Worm (Caenorhabditis elegans) whole organism, midembryonic: ENCODE results near the gene C17H12.37.

ENCODE experiments used
- T22C8.4 ChIP-seq: fragments of 200-800 bp; sonication (Bioruptor generic); IDR thresholded peaks from 2 replicates; pipeline ENCODE4 v1.3.6; 2022; ENCODE audit warnings: missing genetic modification characterization, missing compliant biosample characterization
- cog-1 ChIP-seq: sonication (generic microtip); optimal IDR thresholded peaks from 2 replicates; lab custom pipeline; 2016; ENCODE audit warnings: missing genetic modification characterization, missing compliant biosample characterization
- flt-1 ChIP-seq: fragments of 200-800 bp; sonication (Bioruptor generic); IDR thresholded peaks from 2 replicates; pipeline ENCODE4 v1.3.6; 2022; ENCODE audit warnings: missing genetic modification characterization, missing compliant biosample characterization
- klf-2 ChIP-seq: fragments of 200-800 bp; sonication (Bioruptor generic); conservative IDR thresholded peaks from 2 replicates; pipeline ENCODE4 v1.3.6; 2022; ENCODE audit warnings: missing genetic modification reagents, missing genetic modification characterization, missing compliant biosample characterization
- med-1 ChIP-seq: sonication (generic microtip); optimal IDR thresholded peaks from 2 replicates; lab custom pipeline; 2017; ENCODE audit warnings: missing genetic modification characterization, mild to moderate bottlenecking, missing compliant biosample characterization, antibody characterized with exemption, missing genetic modification reagents; ENCODE audit not compliant: insufficient read depth
- ref-1 ChIP-seq: fragments of 200-800 bp; sonication (Bioruptor generic); conservative IDR thresholded peaks from 2 replicates; pipeline ENCODE4 v1.3.6; 2022; ENCODE audit warnings: missing genetic modification reagents, missing genetic modification characterization, missing compliant biosample characterization
- tab-1 ChIP-seq: fragments of 200-800 bp; sonication (Bioruptor generic); IDR thresholded peaks from 2 replicates; pipeline ENCODE4 v1.3.6; 2022; ENCODE audit warnings: missing genetic modification characterization, missing compliant biosample characterization
- ztf-23 ChIP-seq: fragments of 200-800 bp; sonication (Bioruptor generic); IDR thresholded peaks from 2 replicates; pipeline ENCODE4 v1.3.6; 2022; ENCODE audit warnings: missing genetic modification reagents, missing genetic modification characterization, missing compliant biosample characterization
- ztf-29 ChIP-seq: fragments of 200-800 bp; sonication (Bioruptor generic); IDR thresholded peaks from 2 replicates; pipeline ENCODE4 v1.3.6; 2022; ENCODE audit warnings: missing genetic modification reagents, missing genetic modification characterization, missing compliant biosample characterization

C17H12.37 gene

DNA sequence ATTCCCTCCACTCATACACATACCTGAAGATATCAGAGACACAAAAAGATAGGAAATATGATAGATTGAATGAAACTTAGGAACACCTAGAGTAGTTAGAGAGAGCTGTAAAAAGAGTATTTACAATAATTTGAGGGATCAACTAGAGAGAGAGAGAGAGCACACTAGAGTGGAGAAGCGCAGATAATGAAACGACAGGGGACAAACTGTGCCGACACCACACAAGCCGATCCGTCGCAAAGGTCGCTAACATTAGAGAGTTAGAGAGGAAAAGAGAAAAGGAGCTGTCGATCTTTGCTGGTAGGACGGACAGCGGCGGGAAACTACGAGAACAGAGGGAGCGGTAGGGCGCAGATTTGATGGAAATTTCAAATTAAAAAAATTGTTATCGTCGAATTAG lies 19.8 kb upstream of the C17H12.37 start, which contains the start of gene dyci-1:
Gene dyci-1 (minus strand): TSS at position 122 of the 400 bp plus-strand sequence.
- no peak for TF ChIP-seq flt-1 (GFP tag; lab: Robert Waterston, UW)
- TF ChIP-seq ztf-23 (GFP tag; lab: Robert Waterston, UW): no peak
- no peak for TF ChIP-seq cog-1 (tag; lab: Kevin White, UChicago)
- TF ChIP-seq ref-1 (GFP tag; lab: Robert Waterston, UW): no peak
- no peak for TF ChIP-seq ztf-29 (GFP tag; lab: Robert Waterston, UW)
- no peak for TF ChIP-seq klf-2 (GFP tag; lab: Robert Waterston, UW)
- no peak for TF ChIP-seq tab-1 (GFP tag; lab: Robert Waterston, UW)
- no peak for TF ChIP-seq T22C8.4 (GFP tag; lab: Robert Waterston, UW)
- TF ChIP-seq med-1 (GFP tag; lab: Kevin White, UChicago): no peak

DNA sequence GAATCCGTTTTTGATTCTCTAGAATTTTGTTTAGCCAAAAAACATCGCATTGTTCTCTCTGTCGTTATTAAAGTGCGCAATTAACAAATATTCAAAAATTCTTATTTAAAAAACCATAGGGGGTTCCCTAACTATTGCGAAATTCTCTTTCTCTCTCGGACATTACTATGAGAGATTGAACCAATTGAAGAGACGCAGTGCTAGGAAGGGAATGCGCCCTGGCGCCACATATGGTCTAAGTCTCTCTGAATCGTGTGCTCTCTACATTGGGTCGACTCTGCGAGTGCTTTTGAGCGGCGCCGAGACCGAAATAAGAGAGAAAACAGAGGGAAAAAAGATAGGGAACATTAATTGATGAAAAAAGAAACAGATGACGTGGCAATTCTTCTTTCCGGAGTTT lies 19.0 kb upstream of the C17H12.37 start:
- TF ChIP-seq T22C8.4 (GFP tag; lab: Robert Waterston, UW) (no peak), tab-1 (GFP tag; lab: Robert Waterston, UW) (no peak), flt-1 (GFP tag; lab: Robert Waterston, UW) (no peak), ztf-29 (GFP tag; lab: Robert Waterston, UW) (no peak), klf-2 (GFP tag; lab: Robert Waterston, UW) (no peak), ref-1 (GFP tag; lab: Robert Waterston, UW) (no peak), med-1 (GFP tag; lab: Kevin White, UChicago) (no peak), ztf-23 (GFP tag; lab: Robert Waterston, UW) (no peak), cog-1 (tag; lab: Kevin White, UChicago) (no peak)

- TF ChIP-seq klf-2 (GFP tag; lab: Robert Waterston, UW) (no peak), flt-1 (GFP tag; lab: Robert Waterston, UW) (no peak), tab-1 (GFP tag; lab: Robert Waterston, UW) (no peak), med-1 (GFP tag; lab: Kevin White, UChicago) (no peak)
Measured at ce11 chrIV:6789950-6790349, 15.0 kb upstream of the C17H12.37 start.

- TF ChIP-seq klf-2 (GFP tag; lab: Robert Waterston, UW) (no peak), cog-1 (tag; lab: Kevin White, UChicago) (peak; percentile 84), flt-1 (GFP tag; lab: Robert Waterston, UW) (no peak), ref-1 (GFP tag; lab: Robert Waterston, UW) (no peak)
Measured at ce11 chrIV:6790438-6791124, 14.3 kb upstream of the C17H12.37 start, which contains the start of the genes C17H12.2 and vha-8. C17H12.2 (minus strand) TSS chrIV:6790488. vha-8 (plus strand) TSS chrIV:6791074.

- TF ChIP-seq cog-1 (tag; lab: Kevin White, UChicago): no peak
- TF ChIP-seq ztf-23 (GFP tag; lab: Robert Waterston, UW): no peak
- TF ChIP-seq ref-1 (GFP tag; lab: Robert Waterston, UW): no peak
- TF ChIP-seq T22C8.4 (GFP tag; lab: Robert Waterston, UW): no peak
- no peak for TF ChIP-seq flt-1 (GFP tag; lab: Robert Waterston, UW)
- TF ChIP-seq klf-2 (GFP tag; lab: Robert Waterston, UW): no peak
- TF ChIP-seq med-1 (GFP tag; lab: Kevin White, UChicago): no peak
- TF ChIP-seq ztf-29 (GFP tag; lab: Robert Waterston, UW): no peak
- no peak for TF ChIP-seq tab-1 (GFP tag; lab: Robert Waterston, UW)
Measured at ce11 chrIV:6792380-6793309, 12.3 kb upstream of the C17H12.37 start.

ce11 chrIV:6793310-6793966 lies 11.5 kb upstream of the C17H12.37 start:
- TF ChIP-seq cog-1 (tag; lab: Kevin White, UChicago) (no peak), ztf-23 (GFP tag; lab: Robert Waterston, UW) (no peak), T22C8.4 (GFP tag; lab: Robert Waterston, UW) (no peak), flt-1 (GFP tag; lab: Robert Waterston, UW) (no peak), klf-2 (GFP tag; lab: Robert Waterston, UW) (no peak), med-1 (GFP tag; lab: Kevin White, UChicago) (no peak), ztf-29 (GFP tag; lab: Robert Waterston, UW) (no peak), tab-1 (GFP tag; lab: Robert Waterston, UW) (no peak), ref-1 (GFP tag; lab: Robert Waterston, UW) (no peak)

- no peak for TF ChIP-seq tab-1 (GFP tag; lab: Robert Waterston, UW)
- TF ChIP-seq cog-1 (tag; lab: Kevin White, UChicago): no peak
- no peak for TF ChIP-seq flt-1 (GFP tag; lab: Robert Waterston, UW)
- TF ChIP-seq ztf-29 (GFP tag; lab: Robert Waterston, UW): no peak
- TF ChIP-seq klf-2 (GFP tag; lab: Robert Waterston, UW): no peak
- TF ChIP-seq T22C8.4 (GFP tag; lab: Robert Waterston, UW): no peak
- TF ChIP-seq ztf-23 (GFP tag; lab: Robert Waterston, UW): no peak
- no peak for TF ChIP-seq med-1 (GFP tag; lab: Kevin White, UChicago)
- TF ChIP-seq ref-1 (GFP tag; lab: Robert Waterston, UW): no peak
Measured at ce11 chrIV:6795529-6795928, 9.4 kb upstream of the C17H12.37 start, which contains the start of the genes C17H12.3 and C17H12.12. C17H12.3 (minus strand) TSS chrIV:6795629. C17H12.12 (plus strand) TSS chrIV:6795924.

DNA sequence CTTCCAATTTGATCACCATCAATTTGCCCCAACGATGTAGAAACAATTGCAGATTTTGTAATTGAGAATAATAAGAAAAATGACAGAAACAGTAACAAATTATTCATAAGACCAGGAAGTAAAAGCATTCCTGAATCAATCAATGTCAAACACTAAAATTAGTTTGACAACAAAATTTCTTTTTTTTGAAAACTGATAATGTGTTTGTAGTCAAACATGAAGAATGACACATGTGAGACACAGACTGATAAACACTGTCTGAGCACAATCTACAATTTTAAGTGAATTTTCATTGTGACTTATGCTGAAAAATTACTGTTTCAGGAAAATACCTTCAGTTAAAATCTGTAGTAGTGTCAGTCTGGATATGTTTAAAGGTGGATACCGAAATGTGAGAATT lies 2.8 kb upstream of the C17H12.37 start, which contains the start of the genes cest-4 and C17H12.11:
Gene cest-4 (minus strand): TSS at position 206 of the 400 bp plus-strand sequence.
Gene C17H12.11 (plus strand): TSS at position 256 of the 400 bp plus-strand sequence.
- no peak for TF ChIP-seq T22C8.4 (GFP tag; lab: Robert Waterston, UW)
- no peak for TF ChIP-seq klf-2 (GFP tag; lab: Robert Waterston, UW)
- TF ChIP-seq cog-1 (tag; lab: Kevin White, UChicago): no peak
- no peak for TF ChIP-seq ztf-23 (GFP tag; lab: Robert Waterston, UW)
- TF ChIP-seq med-1 (GFP tag; lab: Kevin White, UChicago): no peak
- TF ChIP-seq ztf-29 (GFP tag; lab: Robert Waterston, UW): no peak
- no peak for TF ChIP-seq ref-1 (GFP tag; lab: Robert Waterston, UW)
- TF ChIP-seq tab-1 (GFP tag; lab: Robert Waterston, UW): no peak
- TF ChIP-seq flt-1 (GFP tag; lab: Robert Waterston, UW): no peak
